Worm (Caenorhabditis elegans) whole organism, L1 larva: ENCODE data around the gene Y43E12A.2.

Source experiments
- C16A3.4 ChIP-seq: fragments of 150-350 bp; optimal IDR thresholded peaks from 2 replicates; lab custom pipeline; 2014; ENCODE audit warnings: missing biosample characterization, missing genetic modification characterization
- F16B12.6 ChIP-seq: fragments of 150-350 bp; optimal IDR thresholded peaks from 2 replicates; lab custom pipeline; 2014; ENCODE audit warnings: missing biosample characterization, missing genetic modification characterization
- Y116A8C.19 ChIP-seq: sonication (generic microtip); optimal IDR thresholded peaks from 2 replicates; lab custom pipeline; 2016; ENCODE audit warnings: missing compliant biosample characterization, missing genetic modification characterization, borderline replicate concordance
- aly-2 ChIP-seq: fragments of 150-350 bp; optimal IDR thresholded peaks from 2 replicates; lab custom pipeline; 2014; ENCODE audit warnings: missing biosample characterization, missing genetic modification characterization
- ama-1 ChIP-seq: fragments of 150-350 bp; optimal IDR thresholded peaks from 2 replicates; lab custom pipeline; 2014
- blmp-1 ChIP-seq: fragments of 150-350 bp; optimal IDR thresholded peaks from 2 replicates; lab custom pipeline; 2014; ENCODE audit warnings: missing biosample characterization, missing genetic modification characterization
- ceh-8 ChIP-seq: fragments of 200-800 bp; sonication (Bioruptor generic); optimal IDR thresholded peaks from 2 replicates; lab custom pipeline; 2018; ENCODE audit warnings: mild to moderate bottlenecking, missing genetic modification characterization, moderate library complexity, missing compliant biosample characterization
- ceh-88 ChIP-seq: fragments of 200-800 bp; sonication (Bioruptor generic); IDR thresholded peaks from 2 replicates; pipeline ENCODE4 v1.3.6; 2022; ENCODE audit warnings: missing genetic modification characterization, missing compliant biosample characterization
- ces-1 ChIP-seq: fragments of 150-350 bp; optimal IDR thresholded peaks from 2 replicates; lab custom pipeline; 2014; ENCODE audit warnings: missing biosample characterization, missing genetic modification reagents, missing genetic modification characterization
- dpl-1 ChIP-seq, 3 experiments: fragments of 150-350 bp in 2 of 3; sonication (generic microtip) in 1 of 3; optimal IDR thresholded peaks; 2 replicates each; lab custom pipeline; 2014 to 2017; ENCODE audit warnings: missing biosample characterization in 3 of 3, missing genetic modification characterization in 3 of 3, missing genetic modification reagents in 3 of 3
- efl-1 ChIP-seq, 4 experiments: fragments of 150-350 bp; optimal IDR thresholded peaks in 3 of 4; peaks in 1 of 4; 1 replicate in 1 of 4; 2 replicates in 3 of 4; lab custom pipeline; 2014; ENCODE audit warnings: missing biosample characterization in 2 of 4, missing genetic modification characterization in 2 of 4, missing genetic modification reagents in 2 of 4
- efl-3 ChIP-seq: fragments of 200-800 bp; sonication (Bioruptor generic); optimal IDR thresholded peaks from 2 replicates; lab custom pipeline; 2018; ENCODE audit warnings: mild to moderate bottlenecking, missing genetic modification characterization, missing compliant biosample characterization
- egl-13 ChIP-seq: sonication (generic microtip); optimal IDR thresholded peaks from 2 replicates; lab custom pipeline; 2016; ENCODE audit warnings: missing genotype, missing genetic modification reagents, missing genetic modification characterization, missing compliant biosample characterization
- egl-27 ChIP-seq, 2 experiments: fragments of 150-350 bp in 1 of 2; sonication (generic microtip); optimal IDR thresholded peaks; 3 replicates each; lab custom pipeline; 2017 to 2018; ENCODE audit warnings: missing biosample characterization in 2 of 2, missing genetic modification characterization in 2 of 2, missing genetic modification reagents in 2 of 2
- fkh-10 ChIP-seq: sonication (generic microtip); optimal IDR thresholded peaks from 2 replicates; lab custom pipeline; 2017; ENCODE audit warnings: missing biosample characterization, missing genetic modification reagents, missing genetic modification characterization
- fkh-8 ChIP-seq: sonication (generic microtip); optimal IDR thresholded peaks from 2 replicates; lab custom pipeline; 2016; ENCODE audit warnings: mild to moderate bottlenecking, missing genetic modification characterization, missing compliant biosample characterization
- fos-1 ChIP-seq: fragments of 150-350 bp; optimal IDR thresholded peaks from 2 replicates; lab custom pipeline; 2014; ENCODE audit warnings: missing biosample characterization, missing genetic modification characterization
- hlh-4 ChIP-seq: sonication (generic microtip); optimal IDR thresholded peaks from 2 replicates; lab custom pipeline; 2016; ENCODE audit warnings: mild to moderate bottlenecking, missing genetic modification characterization, missing compliant biosample characterization
- hpl-2 ChIP-seq: fragments of 150-350 bp; optimal IDR thresholded peaks from 2 replicates; lab custom pipeline; 2014; ENCODE audit warnings: missing biosample characterization, missing genetic modification reagents, missing genetic modification characterization
- irx-1 ChIP-seq: sonication (generic microtip); optimal IDR thresholded peaks from 2 replicates; lab custom pipeline; 2016; ENCODE audit warnings: missing genetic modification characterization, missing compliant biosample characterization
- isw-1 ChIP-seq: fragments of 200-800 bp; sonication (Bioruptor generic); IDR thresholded peaks from 2 replicates; pipeline ENCODE4 v1.3.6; 2022; ENCODE audit warnings: missing genetic modification characterization, missing compliant biosample characterization
- jun-1 ChIP-seq: fragments of 150-350 bp; optimal IDR thresholded peaks from 2 replicates; lab custom pipeline; 2014; ENCODE audit warnings: missing biosample characterization, missing genetic modification reagents, missing genetic modification characterization
- lin-13 ChIP-seq: fragments of 150-350 bp; optimal IDR thresholded peaks from 2 replicates; lab custom pipeline; 2014; ENCODE audit warnings: missing biosample characterization, missing genetic modification reagents, missing genetic modification characterization
- lin-14 ChIP-seq: fragments of 200-800 bp; sonication (Bioruptor generic); optimal IDR thresholded peaks from 2 replicates; lab custom pipeline; 2018; ENCODE audit warnings: mild to moderate bottlenecking, missing genetic modification characterization, moderate library complexity, missing compliant biosample characterization
- lin-15B ChIP-seq: fragments of 150-350 bp; sonication (generic microtip); optimal IDR thresholded peaks from 3 replicates; lab custom pipeline; 2014; ENCODE audit warnings: missing biosample characterization, missing genetic modification characterization
- lir-3 ChIP-seq: sonication (generic microtip); optimal IDR thresholded peaks from 2 replicates; lab custom pipeline; 2016; ENCODE audit warnings: mild to moderate bottlenecking, missing genetic modification characterization, moderate library complexity, missing compliant biosample characterization; ENCODE audit not compliant: poor library complexity
- lsy-2 ChIP-seq, 2 experiments: fragments of 150-350 bp; optimal IDR thresholded peaks; 2 replicates each; lab custom pipeline; 2014; ENCODE audit warnings: missing biosample characterization in 2 of 2, missing genetic modification characterization in 2 of 2
- mab-9 ChIP-seq: fragments of 200-800 bp; sonication (Bioruptor generic); IDR thresholded peaks from 2 replicates; pipeline ENCODE4 v1.3.6; 2022; ENCODE audit warnings: missing genetic modification reagents, missing genetic modification characterization, missing compliant biosample characterization
- mef-2 ChIP-seq: fragments of 150-350 bp; optimal IDR thresholded peaks from 2 replicates; lab custom pipeline; 2014; ENCODE audit warnings: missing biosample characterization, missing genetic modification characterization
- nhr-12 ChIP-seq: sonication (generic microtip); optimal IDR thresholded peaks from 2 replicates; lab custom pipeline; 2017; ENCODE audit warnings: missing biosample characterization, missing genetic modification characterization
- nhr-19 ChIP-seq: fragments of 200-800 bp; sonication (Bioruptor generic); conservative IDR thresholded peaks from 2 replicates; pipeline ENCODE4 v1.3.6; 2022; ENCODE audit warnings: missing genetic modification characterization, missing compliant biosample characterization
- nhr-71 ChIP-seq: sonication (generic microtip); optimal IDR thresholded peaks from 2 replicates; lab custom pipeline; 2016; ENCODE audit warnings: mild to moderate bottlenecking, missing genetic modification characterization, moderate library complexity, missing compliant biosample characterization
- nhr-77 ChIP-seq: fragments of 150-350 bp; optimal IDR thresholded peaks from 2 replicates; lab custom pipeline; 2014; ENCODE audit warnings: missing biosample characterization, missing genetic modification characterization
- pax-3 ChIP-seq: fragments of 200-800 bp; sonication (Bioruptor generic); optimal IDR thresholded peaks from 2 replicates; lab custom pipeline; 2018; ENCODE audit warnings: mild to moderate bottlenecking, missing genetic modification characterization, moderate library complexity, missing compliant biosample characterization
- rnt-1 ChIP-seq: sonication (generic microtip); optimal IDR thresholded peaks from 2 replicates; lab custom pipeline; 2016; ENCODE audit warnings: mild to moderate bottlenecking, missing genetic modification characterization, moderate library complexity, missing compliant biosample characterization
- skn-1 ChIP-seq: fragments of 150-350 bp; optimal IDR thresholded peaks from 2 replicates; lab custom pipeline; 2014; ENCODE audit warnings: missing biosample characterization, missing genetic modification characterization
- snu-23 ChIP-seq: sonication (generic microtip); optimal IDR thresholded peaks from 2 replicates; lab custom pipeline; 2016; ENCODE audit warnings: missing genetic modification characterization, missing compliant biosample characterization
- sptf-1 ChIP-seq: fragments of 150-350 bp; optimal IDR thresholded peaks from 2 replicates; lab custom pipeline; 2014; ENCODE audit warnings: missing biosample characterization, missing genetic modification characterization
- swsn-7 ChIP-seq: sonication (generic microtip); optimal IDR thresholded peaks from 2 replicates; lab custom pipeline; 2016; ENCODE audit warnings: missing genetic modification characterization, missing compliant biosample characterization
- tbx-2 ChIP-seq: sonication (generic microtip); optimal IDR thresholded peaks from 2 replicates; lab custom pipeline; 2016; ENCODE audit warnings: missing genetic modification characterization, missing compliant biosample characterization
- tlp-1 ChIP-seq: fragments of 150-350 bp; optimal IDR thresholded peaks from 2 replicates; lab custom pipeline; 2014; ENCODE audit warnings: missing biosample characterization, missing genetic modification characterization
- unc-130 ChIP-seq: fragments of 150-350 bp; optimal IDR thresholded peaks from 2 replicates; lab custom pipeline; 2017; ENCODE audit warnings: missing biosample characterization, missing genetic modification characterization, inconsistent platforms
- unc-30 ChIP-seq: sonication (generic microtip); optimal IDR thresholded peaks from 2 replicates; lab custom pipeline; 2017; ENCODE audit warnings: missing biosample characterization, missing genetic modification characterization
- unc-62 ChIP-seq: fragments of 150-350 bp; optimal IDR thresholded peaks from 2 replicates; lab custom pipeline; 2014; ENCODE audit warnings: missing biosample characterization, missing genetic modification reagents, missing genetic modification characterization
- unc-86 ChIP-seq: sonication (generic microtip); optimal IDR thresholded peaks from 2 replicates; lab custom pipeline; 2016; ENCODE audit warnings: missing genetic modification characterization, missing compliant biosample characterization
- vab-15 ChIP-seq: sonication (generic microtip); optimal IDR thresholded peaks from 2 replicates; lab custom pipeline; 2017; ENCODE audit warnings: missing genotype, mild to moderate bottlenecking, missing genetic modification characterization, missing compliant biosample characterization
- xbp-1 ChIP-seq: sonication (generic microtip); optimal IDR thresholded peaks from 2 replicates; lab custom pipeline; 2016; ENCODE audit warnings: missing genetic modification characterization, missing compliant biosample characterization
- zag-1 ChIP-seq: fragments of 150-350 bp; optimal IDR thresholded peaks from 2 replicates; lab custom pipeline; 2014; ENCODE audit warnings: missing biosample characterization, missing genetic modification characterization
- zip-4 ChIP-seq: fragments of 200-800 bp; sonication (Bioruptor generic); optimal IDR thresholded peaks from 2 replicates; lab custom pipeline; 2018; ENCODE audit warnings: mild to moderate bottlenecking, missing genetic modification characterization, moderate library complexity, missing compliant biosample characterization
- ztf-11 ChIP-seq, 2 experiments: sonication (generic microtip); optimal IDR thresholded peaks; 2 replicates each; lab custom pipeline; 2016 to 2017; ENCODE audit warnings: missing genetic modification characterization in 2 of 2, missing biosample characterization in 1 of 2, missing compliant biosample characterization in 1 of 2
- ztf-4 ChIP-seq: fragments of 150-350 bp; optimal IDR thresholded peaks from 2 replicates; lab custom pipeline; 2014; ENCODE audit warnings: missing biosample characterization, missing genetic modification characterization

The Y43E12A.2 gene

ce11 chrIV:10975968-10976367, 5.9 kb upstream of the Y43E12A.2 start (continued):
- TF ChIP-seq hpl-2 (GFP tag; lab: Kevin White, UChicago) (no peak), fos-1 (tag; lab: Kevin White, UChicago) (no peak), snu-23 (peak; percentile 77), unc-62 (no peak), vab-15 (tag; lab: Kevin White, UChicago) (no peak), xbp-1 (peak; percentile 14), ztf-4 (no peak), pax-3 (tag; lab: Kevin White, UChicago) (no peak), lin-15B (tag; lab: Kevin White, UChicago) (no peak), tbx-2 (tag; lab: Kevin White, UChicago) (peak; percentile 40), ama-1 (no peak), ceh-8 (GFP tag; lab: Kevin White, UChicago) (no peak), blmp-1 (tag; lab: Kevin White, UChicago) (peak; percentile 69), F16B12.6 (tag; lab: Kevin White, UChicago) (no peak), nhr-12 (no peak), swsn-7 (tag; lab: Kevin White, UChicago) (peak; percentile 8), jun-1 (no peak), efl-3 (no peak), aly-2 (tag; lab: Kevin White, UChicago) (no peak), ztf-11 (tag; optimal IDR thresholded peaks at IDR 0.05; lab: Kevin White, UChicago) (no peak), sptf-1 (tag; lab: Kevin White, UChicago) (no peak), mef-2 (no peak), unc-30 (tag; lab: Kevin White, UChicago) (no peak), irx-1 (tag; lab: Kevin White, UChicago) (no peak), lin-14 (GFP tag; lab: Kevin White, UChicago) (peak; percentile 82), Y116A8C.19 (tag; lab: Kevin White, UChicago) (no peak), egl-13 (no peak), isw-1 (GFP tag; lab: Robert Waterston, UW) (no peak), ces-1 (GFP tag; lab: Kevin White, UChicago) (no peak), zag-1 (tag; lab: Kevin White, UChicago) (no peak), hlh-4 (tag; lab: Kevin White, UChicago) (no peak), unc-130 (no peak)

- TF ChIP-seq tlp-1 (tag; lab: Kevin White, UChicago): no peak
- TF ChIP-seq lin-14 (GFP tag; lab: Kevin White, UChicago): peak; percentile 15
Observed at ce11 chrIV:10978641-10979040, 3.2 kb upstream of the Y43E12A.2 start.

- TF ChIP-seq hpl-2 (GFP tag; lab: Kevin White, UChicago) (no peak), rnt-1 (tag; lab: Kevin White, UChicago) (peak; percentile 43), lin-15B (tag; lab: Kevin White, UChicago) (no peak), tbx-2 (tag; lab: Kevin White, UChicago) (no peak), nhr-71 (peak; percentile 27), fkh-8 (peak; percentile 6), nhr-77 (tag; lab: Kevin White, UChicago) (no peak), lir-3 (tag; lab: Kevin White, UChicago) (no peak), jun-1 (no peak), lin-13 (GFP tag; lab: Kevin White, UChicago) (no peak), zip-4 (GFP tag; lab: Kevin White, UChicago) (no peak), efl-1 (optimal IDR thresholded peaks at IDR 0.05; lab: Kevin White, UChicago) (no peak), efl-1 (GFP tag; optimal IDR thresholded peaks at IDR 0.05 in 1 of 2; lab: Kevin White, UChicago) (peak in 1 of 2 experiments; percentile 31), nhr-19 (GFP tag; lab: Robert Waterston, UW) (0 out of 2 replicates have a peak, but pooled peaks have one; percentile 2), C16A3.4 (tag; lab: Kevin White, UChicago) (no peak), mab-9 (GFP tag; lab: Robert Waterston, UW) (no peak), ceh-88 (GFP tag; lab: Robert Waterston, UW) (no peak), fkh-10 (GFP tag; lab: Kevin White, UChicago) (peak; percentile 88), swsn-7 (tag; lab: Kevin White, UChicago) (peak; percentile 8), isw-1 (GFP tag; lab: Robert Waterston, UW) (no peak), skn-1 (no peak), blmp-1 (tag; lab: Kevin White, UChicago) (no peak), egl-27 (tag; optimal IDR thresholded peaks at IDR 0.05; lab: Kevin White, UChicago) (no peak), unc-86 (tag; lab: Kevin White, UChicago) (no peak), aly-2 (tag; lab: Kevin White, UChicago) (no peak), dpl-1 (GFP tag; optimal IDR thresholded peaks at IDR 0.05; lab: Kevin White, UChicago) (no peak), mef-2 (no peak), lsy-2 (tag; optimal IDR thresholded peaks at IDR 0.05; lab: Kevin White, UChicago) (peak in 1 of 2 experiments; percentile 24)
Observed at ce11 chrIV:10979689-10980088, 2.2 kb upstream of the Y43E12A.2 start.
